Worm (Caenorhabditis elegans) whole organism, early embryonic: Measurements from ENCODE around the gene F23H11.4.

Experiments
- B0310.2 ChIP-seq: sonication (generic microtip); optimal IDR thresholded peaks from 2 replicates; lab custom pipeline; 2016; ENCODE audit warnings: mild to moderate bottlenecking, missing genetic modification characterization, missing compliant biosample characterization
- F13C5.2 ChIP-seq: sonication (generic microtip); optimal IDR thresholded peaks from 2 replicates; lab custom pipeline; 2017; ENCODE audit warnings: mild to moderate bottlenecking, missing genetic modification characterization, inconsistent platforms, missing compliant biosample characterization
- ama-1 ChIP-seq: fragments of 150-350 bp; optimal IDR thresholded peaks from 2 replicates; lab custom pipeline; 2014
- ets-7 ChIP-seq: sonication (generic microtip); optimal IDR thresholded peaks from 2 replicates; lab custom pipeline; 2016; ENCODE audit warnings: missing genotype, missing genetic modification characterization, missing compliant biosample characterization
- hmbx-1 ChIP-seq: sonication (generic microtip); optimal IDR thresholded peaks from 2 replicates; lab custom pipeline; 2016; ENCODE audit warnings: mild to moderate bottlenecking, missing genetic modification characterization, missing compliant biosample characterization
- hmg-4 ChIP-seq: fragments of 200-800 bp; sonication (Bioruptor generic); optimal IDR thresholded peaks from 2 replicates; lab custom pipeline; 2018; ENCODE audit warnings: mild to moderate bottlenecking, missing genetic modification characterization, missing compliant biosample characterization
- hnd-1 ChIP-seq: sonication (generic microtip); optimal IDR thresholded peaks from 2 replicates; lab custom pipeline; 2016; ENCODE audit warnings: missing genetic modification characterization, missing compliant biosample characterization
- pes-1 ChIP-seq: fragments of 200-800 bp; sonication (Bioruptor generic); IDR thresholded peaks from 2 replicates; pipeline ENCODE4 v1.3.6; 2022; ENCODE audit warnings: missing genetic modification reagents, missing genetic modification characterization, missing compliant biosample characterization
- tbx-37 ChIP-seq: fragments of 200-800 bp; sonication (Bioruptor generic); conservative IDR thresholded peaks from 2 replicates; pipeline ENCODE4 v1.3.6; 2022; ENCODE audit warnings: missing genetic modification reagents, missing genetic modification characterization, missing compliant biosample characterization
- tra-4 ChIP-seq: sonication (generic microtip); optimal IDR thresholded peaks from 2 replicates; lab custom pipeline; 2017; ENCODE audit warnings: missing genetic modification characterization, missing compliant biosample characterization

ce11 chrIII:881460-881859 lies 25.9 kb downstream of the F23H11.4 start:
- TF ChIP-seq hmg-4 (GFP tag; lab: Kevin White, UChicago) (no peak), hmbx-1 (tag; lab: Kevin White, UChicago) (no peak), F13C5.2 (tag; lab: Kevin White, UChicago) (no peak), ama-1 (no peak), hnd-1 (tag; lab: Kevin White, UChicago) (no peak), pes-1 (GFP tag; lab: Robert Waterston, UW) (no peak), B0310.2 (tag; lab: Kevin White, UChicago) (no peak), ets-7 (tag; lab: Kevin White, UChicago) (no peak), tbx-37 (GFP tag; lab: Robert Waterston, UW) (no peak), tra-4 (tag; lab: Kevin White, UChicago) (no peak)
